Worm (Caenorhabditis elegans) whole organism, L4 larva: ENCODE results near the gene F46C5.6.

Experiments used
- D1046.2 ChIP-seq: fragments of 200-800 bp; sonication (Bioruptor generic); IDR thresholded peaks from 2 replicates; pipeline ENCODE4 v1.3.6; 2022; ENCODE audit warnings: missing genetic modification characterization, missing compliant biosample characterization
- Y75B8A.6 ChIP-seq: fragments of 200-800 bp; sonication (Bioruptor generic); IDR thresholded peaks from 2 replicates; pipeline ENCODE4 v1.3.6; 2022; ENCODE audit warnings: missing genetic modification reagents, missing genetic modification characterization, missing compliant biosample characterization
- ama-1 ChIP-seq: fragments of 150-350 bp; optimal IDR thresholded peaks from 2 replicates; lab custom pipeline; 2014; ENCODE audit warnings: inconsistent platforms, mixed read lengths
- dpl-1 ChIP-seq: fragments of 150-350 bp; optimal IDR thresholded peaks from 2 replicates; lab custom pipeline; 2014; ENCODE audit warnings: missing biosample characterization, missing genetic modification reagents, missing genetic modification characterization
- egl-27 ChIP-seq: sonication (generic microtip); optimal IDR thresholded peaks from 3 replicates; lab custom pipeline; 2017; ENCODE audit warnings: missing biosample characterization, missing genetic modification reagents, missing genetic modification characterization
- hif-1 ChIP-seq, 2 experiments: sonication (generic microtip); optimal IDR thresholded peaks; 2 replicates each; lab custom pipeline; 2016 to 2017; ENCODE audit warnings: missing compliant biosample characterization in 2 of 2, missing genetic modification characterization in 2 of 2, missing genetic modification reagents in 2 of 2, missing genotype in 2 of 2, mild to moderate bottlenecking in 1 of 2
- hlh-30 ChIP-seq: sonication (generic microtip); optimal IDR thresholded peaks from 2 replicates; lab custom pipeline; 2017; ENCODE audit warnings: antibody characterized with exemption, mild to moderate bottlenecking, missing genetic modification characterization, missing compliant biosample characterization; ENCODE audit not compliant: insufficient read depth
- lin-39 ChIP-seq: fragments of 150-350 bp; optimal IDR thresholded peaks from 2 replicates; lab custom pipeline; 2014; ENCODE audit warnings: missing biosample characterization, missing genetic modification reagents, missing genetic modification characterization
- mdl-1 ChIP-seq, 2 experiments: fragments of 150-350 bp in 1 of 2; sonication (generic microtip) in 1 of 2; optimal IDR thresholded peaks; 2 replicates each; lab custom pipeline; 2014 to 2017; ENCODE audit warnings: missing biosample characterization in 2 of 2, missing genetic modification characterization in 2 of 2
- mdt-29 ChIP-seq: fragments of 200-800 bp; sonication (Bioruptor generic); IDR thresholded peaks from 2 replicates; pipeline ENCODE4 v1.3.6; 2022; ENCODE audit warnings: missing genetic modification reagents, missing genetic modification characterization, missing compliant biosample characterization
- nhr-237 ChIP-seq: sonication (generic microtip); optimal IDR thresholded peaks from 2 replicates; lab custom pipeline; 2017; ENCODE audit warnings: missing biosample characterization, missing genetic modification characterization
- nhr-25 ChIP-seq: sonication (generic microtip); optimal IDR thresholded peaks from 2 replicates; lab custom pipeline; 2017; ENCODE audit warnings: missing genetic modification characterization, mild to moderate bottlenecking, missing compliant biosample characterization, antibody characterized with exemption, moderate library complexity, borderline replicate concordance; ENCODE audit not compliant: insufficient read depth
- unc-62 ChIP-seq, 3 experiments: fragments of 150-350 bp in 1 of 3; sonication (generic microtip); optimal IDR thresholded peaks in 2 of 3; peaks in 1 of 3; 1 replicate in 1 of 3; 2 replicates in 2 of 3; lab custom pipeline; 2014 to 2017; ENCODE audit warnings: missing biosample characterization in 3 of 3, missing genetic modification characterization in 3 of 3, missing genetic modification reagents in 3 of 3, missing genotype in 1 of 3

- no peak for TF ChIP-seq mdl-1 (tag; optimal IDR thresholded peaks at IDR 0.05; lab: Kevin White, UChicago)
- no peak for TF ChIP-seq mdt-29 (GFP tag; lab: Robert Waterston, UW)
- TF ChIP-seq lin-39 (tag; lab: Kevin White, UChicago), result no peak
- TF ChIP-seq ama-1 (lab: Kevin White, UChicago), result no peak
- TF ChIP-seq Y75B8A.6 (GFP tag; lab: Robert Waterston, UW), result no peak
- no peak for TF ChIP-seq hlh-30 (tag; lab: Kevin White, UChicago)
- TF ChIP-seq dpl-1, result no peak
- TF ChIP-seq hif-1 (tag; optimal IDR thresholded peaks at IDR 0.05; lab: Kevin White, UChicago), result no peak
- no peak for TF ChIP-seq D1046.2 (GFP tag; lab: Robert Waterston, UW)
- TF ChIP-seq egl-27 (tag; lab: Kevin White, UChicago), result no peak
- TF ChIP-seq unc-62 (GFP tag; optimal IDR thresholded peaks at IDR 0.05 in 1 of 2; lab: Kevin White, UChicago), result no peak
- TF ChIP-seq unc-62 (tag; optimal IDR thresholded peaks at IDR 0.05; lab: Kevin White, UChicago), result no peak
- no peak for TF ChIP-seq nhr-25 (tag; lab: Kevin White, UChicago)
- no peak for TF ChIP-seq nhr-237
Measured at ce11 chrII:8832941-8833340, 11.4 kb downstream of the F46C5.6 start.
